Worm (Caenorhabditis elegans) whole organism, L1 larva: ENCODE results near the gene srh-200.

Experiments
- C34B4.2 ChIP-seq: sonication (generic microtip); optimal IDR thresholded peaks from 2 replicates; lab custom pipeline; 2017; ENCODE audit warnings: mild to moderate bottlenecking, missing genetic modification characterization, missing compliant biosample characterization
- Y116A8C.19 ChIP-seq: sonication (generic microtip); optimal IDR thresholded peaks from 2 replicates; lab custom pipeline; 2016; ENCODE audit warnings: missing compliant biosample characterization, missing genetic modification characterization, borderline replicate concordance
- aha-1 ChIP-seq: fragments of 150-350 bp; optimal IDR thresholded peaks from 2 replicates; lab custom pipeline; 2014; ENCODE audit warnings: missing biosample characterization, missing genetic modification characterization
- blmp-1 ChIP-seq: fragments of 150-350 bp; optimal IDR thresholded peaks from 2 replicates; lab custom pipeline; 2014; ENCODE audit warnings: missing biosample characterization, missing genetic modification characterization
- ceh-88 ChIP-seq: fragments of 200-800 bp; sonication (Bioruptor generic); IDR thresholded peaks from 2 replicates; pipeline ENCODE4 v1.3.6; 2022; ENCODE audit warnings: missing genetic modification characterization, missing compliant biosample characterization
- ceh-90 ChIP-seq: sonication (generic microtip); optimal IDR thresholded peaks from 2 replicates; lab custom pipeline; 2016; ENCODE audit warnings: missing genetic modification characterization, missing compliant biosample characterization
- ces-1 ChIP-seq: fragments of 150-350 bp; optimal IDR thresholded peaks from 2 replicates; lab custom pipeline; 2014; ENCODE audit warnings: missing biosample characterization, missing genetic modification reagents, missing genetic modification characterization
- efl-3 ChIP-seq: fragments of 200-800 bp; sonication (Bioruptor generic); optimal IDR thresholded peaks from 2 replicates; lab custom pipeline; 2018; ENCODE audit warnings: mild to moderate bottlenecking, missing genetic modification characterization, missing compliant biosample characterization
- egl-27 ChIP-seq, 2 experiments: fragments of 150-350 bp in 1 of 2; sonication (generic microtip); optimal IDR thresholded peaks; 3 replicates each; lab custom pipeline; 2017 to 2018; ENCODE audit warnings: missing biosample characterization in 2 of 2, missing genetic modification characterization in 2 of 2, missing genetic modification reagents in 2 of 2
- elt-2 ChIP-seq: sonication (generic microtip); optimal IDR thresholded peaks from 2 replicates; lab custom pipeline; 2016; ENCODE audit warnings: missing genetic modification characterization, mild to moderate bottlenecking, inconsistent platforms, missing compliant biosample characterization, missing genetic modification reagents
- elt-3 ChIP-seq, 6 experiments: fragments of 150-350 bp in 1 of 6; sonication (generic microtip); optimal IDR thresholded peaks; 2 replicates each; lab custom pipeline; 2017 to 2018; ENCODE audit warnings: missing biosample characterization in 6 of 6, missing genetic modification characterization in 6 of 6, inconsistent platforms in 1 of 6
- hpl-2 ChIP-seq: fragments of 150-350 bp; optimal IDR thresholded peaks from 2 replicates; lab custom pipeline; 2014; ENCODE audit warnings: missing biosample characterization, missing genetic modification reagents, missing genetic modification characterization
- lin-14 ChIP-seq: fragments of 200-800 bp; sonication (Bioruptor generic); optimal IDR thresholded peaks from 2 replicates; lab custom pipeline; 2018; ENCODE audit warnings: mild to moderate bottlenecking, missing genetic modification characterization, moderate library complexity, missing compliant biosample characterization
- lir-3 ChIP-seq: sonication (generic microtip); optimal IDR thresholded peaks from 2 replicates; lab custom pipeline; 2016; ENCODE audit warnings: mild to moderate bottlenecking, missing genetic modification characterization, moderate library complexity, missing compliant biosample characterization; ENCODE audit not compliant: poor library complexity
- mab-9 ChIP-seq: fragments of 200-800 bp; sonication (Bioruptor generic); IDR thresholded peaks from 2 replicates; pipeline ENCODE4 v1.3.6; 2022; ENCODE audit warnings: missing genetic modification reagents, missing genetic modification characterization, missing compliant biosample characterization
- mdl-1 ChIP-seq, 2 experiments: fragments of 150-350 bp; optimal IDR thresholded peaks; 2 replicates each; lab custom pipeline; 2014 to 2017; ENCODE audit warnings: missing biosample characterization in 2 of 2, missing genetic modification characterization in 2 of 2, inconsistent platforms in 1 of 2
- nhr-19 ChIP-seq: fragments of 200-800 bp; sonication (Bioruptor generic); conservative IDR thresholded peaks from 2 replicates; pipeline ENCODE4 v1.3.6; 2022; ENCODE audit warnings: missing genetic modification characterization, missing compliant biosample characterization
- nhr-20 ChIP-seq: sonication (generic microtip); optimal IDR thresholded peaks from 2 replicates; lab custom pipeline; 2016; ENCODE audit warnings: mild to moderate bottlenecking, missing genetic modification characterization, missing compliant biosample characterization
- nhr-237 ChIP-seq: fragments of 150-350 bp; optimal IDR thresholded peaks from 2 replicates; lab custom pipeline; 2014; ENCODE audit warnings: missing biosample characterization, missing genetic modification characterization
- nhr-47 ChIP-seq: sonication (generic microtip); optimal IDR thresholded peaks from 2 replicates; lab custom pipeline; 2016; ENCODE audit warnings: mild to moderate bottlenecking, missing genetic modification characterization, moderate library complexity, missing compliant biosample characterization
- nhr-71 ChIP-seq: sonication (generic microtip); optimal IDR thresholded peaks from 2 replicates; lab custom pipeline; 2016; ENCODE audit warnings: mild to moderate bottlenecking, missing genetic modification characterization, moderate library complexity, missing compliant biosample characterization
- nhr-76 ChIP-seq: sonication (generic microtip); optimal IDR thresholded peaks from 2 replicates; lab custom pipeline; 2017; ENCODE audit warnings: missing biosample characterization, missing genetic modification characterization
- nhr-77 ChIP-seq: fragments of 150-350 bp; optimal IDR thresholded peaks from 2 replicates; lab custom pipeline; 2014; ENCODE audit warnings: missing biosample characterization, missing genetic modification characterization
- nhr-84 ChIP-seq: sonication (generic microtip); optimal IDR thresholded peaks from 2 replicates; lab custom pipeline; 2017; ENCODE audit warnings: missing biosample characterization, missing genetic modification characterization
- pax-3 ChIP-seq: fragments of 200-800 bp; sonication (Bioruptor generic); optimal IDR thresholded peaks from 2 replicates; lab custom pipeline; 2018; ENCODE audit warnings: mild to moderate bottlenecking, missing genetic modification characterization, moderate library complexity, missing compliant biosample characterization
- skn-1 ChIP-seq: fragments of 150-350 bp; optimal IDR thresholded peaks from 2 replicates; lab custom pipeline; 2014; ENCODE audit warnings: missing biosample characterization, missing genetic modification characterization
- snpc-4 ChIP-seq: fragments of 150-350 bp; optimal IDR thresholded peaks from 2 replicates; lab custom pipeline; 2014; ENCODE audit warnings: missing biosample characterization, missing genetic modification characterization
- sptf-1 ChIP-seq: fragments of 150-350 bp; optimal IDR thresholded peaks from 2 replicates; lab custom pipeline; 2014; ENCODE audit warnings: missing biosample characterization, missing genetic modification characterization
- sup-37 ChIP-seq: fragments of 200-800 bp; sonication (Bioruptor generic); optimal IDR thresholded peaks from 2 replicates; lab custom pipeline; 2018; ENCODE audit warnings: mild to moderate bottlenecking, missing genetic modification characterization, missing compliant biosample characterization
- tbx-2 ChIP-seq: sonication (generic microtip); optimal IDR thresholded peaks from 2 replicates; lab custom pipeline; 2016; ENCODE audit warnings: missing genetic modification characterization, missing compliant biosample characterization
- unc-130 ChIP-seq: fragments of 150-350 bp; optimal IDR thresholded peaks from 2 replicates; lab custom pipeline; 2017; ENCODE audit warnings: missing biosample characterization, missing genetic modification characterization, inconsistent platforms
- unc-30 ChIP-seq: sonication (generic microtip); optimal IDR thresholded peaks from 2 replicates; lab custom pipeline; 2017; ENCODE audit warnings: missing biosample characterization, missing genetic modification characterization
- zag-1 ChIP-seq: fragments of 150-350 bp; optimal IDR thresholded peaks from 2 replicates; lab custom pipeline; 2014; ENCODE audit warnings: missing biosample characterization, missing genetic modification characterization
- zip-4 ChIP-seq: fragments of 200-800 bp; sonication (Bioruptor generic); optimal IDR thresholded peaks from 2 replicates; lab custom pipeline; 2018; ENCODE audit warnings: mild to moderate bottlenecking, missing genetic modification characterization, moderate library complexity, missing compliant biosample characterization

The srh-200 gene

DNA sequence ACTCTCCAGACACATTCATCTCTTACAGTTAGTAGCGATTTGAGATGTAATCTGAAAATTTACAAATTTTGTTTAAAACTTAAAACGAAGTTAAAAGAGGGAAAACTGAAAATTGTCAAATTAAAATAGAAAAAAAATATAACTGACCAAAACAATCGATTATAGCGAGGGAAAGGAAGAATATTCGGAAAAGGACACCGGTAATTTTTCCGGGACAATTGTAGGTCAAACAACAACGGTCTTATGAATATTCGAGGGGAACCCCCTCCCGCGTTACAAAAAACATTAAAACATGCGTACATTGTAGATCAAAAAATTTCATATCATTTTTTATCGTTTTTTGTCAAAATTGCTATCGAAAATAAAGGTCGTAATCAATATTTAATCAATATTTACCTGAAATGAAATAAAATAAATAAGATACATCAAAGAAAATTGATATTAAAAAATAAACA is 31.4 kb downstream of the srh-200 start, which contains the start of gene C50E3.12:
C50E3.12 (minus strand) TSS at position 51 of the 455 bp plus-strand sequence.
- TF ChIP-seq mab-9 (no peak), snpc-4 (no peak), zag-1 (no peak), C34B4.2 (tag; lab: Kevin White, UChicago) (no peak), hpl-2 (GFP tag; lab: Kevin White, UChicago) (no peak), aha-1 (no peak), nhr-71 (tag; lab: Kevin White, UChicago) (no peak), lir-3 (tag; lab: Kevin White, UChicago) (no peak), nhr-20 (tag; lab: Kevin White, UChicago) (no peak), mdl-1 (tag; optimal IDR thresholded peaks at IDR 0.05; lab: Kevin White, UChicago) (no peak), zip-4 (no peak)

DNA sequence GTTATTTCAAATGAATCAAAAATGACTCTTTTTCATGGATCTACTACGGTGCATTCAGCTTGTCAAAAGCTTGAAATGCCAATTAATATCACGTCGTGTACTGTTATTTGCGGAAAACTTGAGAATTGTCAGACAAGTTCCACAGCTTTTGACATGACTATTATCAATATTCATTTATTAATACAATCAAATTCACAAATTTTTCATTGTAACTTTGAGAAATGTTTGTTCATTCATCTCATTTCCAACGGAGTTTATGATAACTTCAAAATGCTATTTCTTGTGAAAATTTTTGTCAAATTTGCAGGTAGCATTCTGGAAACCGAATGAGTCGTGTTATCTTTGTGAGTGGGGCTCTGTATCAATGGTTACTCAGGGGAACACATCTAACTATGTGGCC is 35.4 kb downstream of the srh-200 start, which contains the start of gene C50E3.15:
C50E3.15 (plus strand) TSS at position 301 of the 400 bp plus-strand sequence.
- no peak for TF ChIP-seq tbx-2 (tag; lab: Kevin White, UChicago)
- no peak for TF ChIP-seq lin-14
- no peak for TF ChIP-seq ceh-90 (tag; lab: Kevin White, UChicago)
- no peak for TF ChIP-seq nhr-84

- TF ChIP-seq tbx-2 (tag; lab: Kevin White, UChicago) (no peak), sup-37 (no peak), unc-130 (tag; lab: Kevin White, UChicago) (no peak)
Measured at ce11 chrV:7612044-7612443, 41.4 kb downstream of the srh-200 start, which contains the start of gene clec-215. clec-215 (plus strand) TSS chrV:7612344.

DNA sequence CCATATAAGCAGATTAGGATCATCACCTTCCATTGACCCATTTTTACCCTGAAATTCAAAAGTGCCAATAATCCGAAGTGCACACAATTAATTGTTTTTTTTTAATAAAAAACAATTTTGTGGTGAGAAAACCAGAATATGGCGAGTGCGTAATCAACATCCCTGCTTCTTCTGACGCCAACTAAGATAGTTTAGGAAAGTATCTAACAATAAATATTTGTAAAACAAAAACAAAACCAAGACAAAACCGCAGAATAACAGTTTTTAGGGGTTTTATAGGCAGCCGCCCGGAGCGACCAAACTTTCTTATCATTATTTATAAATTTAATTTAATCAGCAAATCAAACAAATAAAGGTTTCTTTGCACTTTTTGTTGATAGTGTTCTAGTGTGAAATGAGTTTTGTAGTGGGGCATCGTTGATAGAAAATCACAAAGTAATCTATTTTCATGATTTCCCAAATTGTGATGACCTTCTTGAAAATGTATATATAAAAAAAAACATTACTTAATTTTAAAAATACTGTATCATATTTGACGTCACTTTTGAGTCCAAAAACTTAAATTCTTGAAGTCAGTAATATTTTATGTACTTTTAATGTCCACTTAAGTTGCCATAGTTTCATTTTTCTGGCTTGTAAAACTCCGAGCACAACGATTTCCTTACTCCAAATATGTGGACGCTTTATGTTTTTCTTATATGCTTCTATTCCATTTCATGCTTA is 43.6 kb downstream of the srh-200 start, which contains the start of the genes folt-3 and clec-214:
folt-3 (minus strand) TSS at position 51 of the 723 bp plus-strand sequence.
clec-214 (plus strand) TSS at position 673 of the 723 bp plus-strand sequence.
- TF ChIP-seq elt-2 (tag; lab: Kevin White, UChicago): peak; percentile 32
- TF ChIP-seq egl-27 (tag; optimal IDR thresholded peaks at IDR 0.05; lab: Kevin White, UChicago): no peak
- TF ChIP-seq, all 84 proteins: peak for 1

DNA sequence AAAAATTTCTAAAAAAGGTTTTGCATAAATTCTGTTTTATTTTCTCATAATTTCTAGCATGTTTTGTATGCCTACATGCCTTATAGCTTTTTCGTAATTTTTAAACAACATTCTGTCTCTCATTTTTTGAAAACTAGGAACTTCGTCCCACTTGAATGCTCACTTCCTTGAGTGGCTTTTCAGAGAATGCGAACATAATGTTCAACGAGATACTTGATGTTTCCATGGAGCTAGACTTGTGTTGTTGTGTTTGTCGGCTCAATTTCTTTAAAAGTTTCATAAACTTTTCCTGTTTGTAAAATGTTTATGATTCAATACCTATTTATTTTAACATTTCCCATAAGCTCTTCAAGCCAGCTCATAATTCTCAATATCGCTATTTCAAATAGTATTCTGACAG is 48.6 kb downstream of the srh-200 start, which contains the start of gene clec-213:
clec-213 (plus strand) TSS at position 301 of the 400 bp plus-strand sequence.
- TF ChIP-seq nhr-76 (no peak), nhr-237 (tag; lab: Kevin White, UChicago) (no peak), nhr-77 (no peak), ces-1 (no peak), pax-3 (tag; lab: Kevin White, UChicago) (no peak), mdl-1 (tag; optimal IDR thresholded peaks at IDR 0.05; lab: Kevin White, UChicago) (no peak), sup-37 (no peak), efl-3 (GFP tag; lab: Kevin White, UChicago) (no peak), nhr-47 (no peak), elt-3 (tag; optimal IDR thresholded peaks at IDR 0.05; lab: Kevin White, UChicago) (no peak), Y116A8C.19 (tag; lab: Kevin White, UChicago) (no peak), sptf-1 (tag; lab: Kevin White, UChicago) (no peak), skn-1 (no peak), ceh-88 (GFP tag; lab: Robert Waterston, UW) (no peak), nhr-19 (GFP tag; lab: Robert Waterston, UW) (no peak), ceh-90 (tag; lab: Kevin White, UChicago) (no peak), unc-30 (tag; lab: Kevin White, UChicago) (no peak), blmp-1 (no peak)
- TF ChIP-seq, all 84 proteins: peak for 0
